Fruit fly (Drosophila melanogaster): ENCODE data around the gene CG6678.

CG6678 gene

DNA sequence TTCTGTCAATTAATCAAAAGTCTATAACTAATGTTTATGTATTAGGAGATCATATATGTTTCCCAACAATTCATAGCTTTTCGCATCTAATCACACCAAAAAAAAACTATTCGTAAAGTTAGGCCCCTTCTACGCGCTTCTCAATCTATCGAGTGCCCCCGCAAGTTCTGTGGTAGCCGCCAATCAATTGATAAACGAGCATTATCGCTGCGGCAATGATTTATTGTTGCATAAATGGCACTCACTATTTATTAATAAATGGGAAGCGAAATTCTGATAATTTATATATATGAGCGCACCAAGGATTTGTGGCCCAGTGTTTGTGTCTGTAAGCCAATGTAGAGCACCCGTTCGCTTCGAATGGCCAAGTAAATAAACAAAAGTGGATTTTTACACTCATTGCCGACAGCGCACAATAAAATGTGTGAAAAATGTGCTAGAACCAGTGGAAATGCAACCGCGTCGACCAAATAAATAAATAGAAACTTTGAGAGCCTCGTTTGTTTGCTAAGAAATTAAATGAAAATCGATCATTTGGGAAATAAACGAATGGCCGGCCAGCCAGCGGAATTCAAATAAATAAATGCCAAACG is 15.4 kb upstream of the CG6678 start:
- TF ChIP-seq CG10543 (GFP tag; optimal IDR thresholded peaks at IDR 0.05) (peak; percentile 40), CG4617 (GFP tag; optimal IDR thresholded peaks at IDR 0.05; ENCODE audit: borderline replicate concordance) (no peak), Hr51 (GFP tag; optimal IDR thresholded peaks at IDR 0.05) (no peak), fd64A (GFP tag; optimal IDR thresholded peaks at IDR 0.05) (peak; percentile 67), CG7745 (tag; optimal IDR thresholded peaks at IDR 0.05) (no peak), Stat92E (GFP tag; optimal IDR thresholded peaks at IDR 0.05) (no peak), salm (tag; optimal IDR thresholded peaks at IDR 0.05) (peak; percentile 36), CG17385 (GFP tag; optimal IDR thresholded peaks at IDR 0.05) (peak; percentile 9), luna (GFP tag; optimal IDR thresholded peaks at IDR 0.05) (no peak), exex (tag; optimal IDR thresholded peaks at IDR 0.05) (peak; percentile 65), trh (GFP tag; optimal IDR thresholded peaks at IDR 0.05) (no peak), gsb-n (tag; optimal IDR thresholded peaks at IDR 0.05) (no peak), lab (GFP tag; optimal IDR thresholded peaks at IDR 0.05) (peak; percentile 18), CG8290 (GFP tag; optimal IDR thresholded peaks at IDR 0.05) (no peak), CG8290 (tag; optimal IDR thresholded peaks at IDR 0.05) (peak in 1 of 2 experiments; percentile 7), GATAe (GFP tag; conservative IDR thresholded peaks at IDR 0.05) (peak; percentile 61), Ets65A (GFP tag) (peak; percentile 92), chinmo (GFP tag; IDR thresholded peaks at IDR 0.05; ENCODE audit: partially characterized antibody) (0 out of 4 replicates have a peak, but pooled peaks have one; percentile 31), CG17829 (tag; optimal IDR thresholded peaks at IDR 0.05) (peak; percentile 98), sug (tag; optimal IDR thresholded peaks at IDR 0.05) (peak; percentile 42), chm (GFP tag; IDR thresholded peaks at IDR 0.05) (no peak), sd (tag; optimal IDR thresholded peaks at IDR 0.05) (peak; percentile 61), CG17568 (GFP tag; optimal IDR thresholded peaks at IDR 0.05) (peak; percentile 20), Trl (optimal IDR thresholded peaks at IDR 0.05) (no peak), Trl (GFP tag; optimal IDR thresholded peaks at IDR 0.05) (no peak), CG13296 (GFP tag; optimal IDR thresholded peaks at IDR 0.05) (peak; percentile 4), Bteb2 (GFP tag; optimal IDR thresholded peaks at IDR 0.05) (no peak), Jarid2 (GFP tag; optimal IDR thresholded peaks at IDR 0.05) (peak; percentile 2), CG13624 (GFP tag; optimal IDR thresholded peaks at IDR 0.05) (no peak), Pdp1 (GFP tag; optimal IDR thresholded peaks at IDR 0.05) (peak in 1 of 2 experiments; percentile 76), Med (GFP tag) (peak; percentile 36)

DNA sequence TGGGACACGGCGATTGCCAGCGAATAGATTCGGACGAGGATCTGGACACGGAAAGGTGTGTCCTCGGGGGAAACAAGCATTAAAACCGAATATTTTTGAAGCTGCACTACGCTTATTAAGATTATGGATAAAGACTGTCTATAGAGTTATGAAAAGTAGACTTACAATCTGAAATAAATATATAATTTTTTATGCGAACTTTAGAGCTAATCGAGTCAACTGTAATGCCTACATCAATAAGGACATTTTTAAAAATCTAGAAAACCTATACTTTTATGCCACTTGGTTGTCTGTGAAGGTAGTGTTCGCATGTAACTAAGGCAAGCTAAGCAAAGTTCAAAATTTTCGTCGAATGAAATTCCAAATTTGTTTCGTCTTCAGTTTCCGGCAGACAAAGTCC is 13.4 kb upstream of the CG6678 start, which contains the start of gene CG31178:
Gene CG31178, plus strand, starts transcription at position 301 of the 400 bp plus-strand sequence.
- TF ChIP-seq tll (GFP tag; optimal IDR thresholded peaks at IDR 0.05) (no peak), Ets65A (GFP tag) (peak; percentile 28), CG10565 (GFP tag; optimal IDR thresholded peaks at IDR 0.05) (no peak), dysf (GFP tag; IDR thresholded peaks at IDR 0.05) (no peak)

dm6 chr3R:21874982-21875466 is 11.8 kb upstream of the CG6678 start, which contains the start of gene CG6656:
Gene CG6656, plus strand, starts transcription at chr3R:21875293.
- no peak for TF ChIP-seq danr (GFP tag; IDR thresholded peaks at IDR 0.05)
- no peak for TF ChIP-seq salm (tag; optimal IDR thresholded peaks at IDR 0.05)
- TF ChIP-seq prd (optimal IDR thresholded peaks at IDR 0.05): no peak
- TF ChIP-seq prd (GFP tag; IDR thresholded peaks at IDR 0.05): no peak; the same call in 2 of the 3 replicates
- no peak for TF ChIP-seq CG3281 (GFP tag; optimal IDR thresholded peaks at IDR 0.05)
- no peak for TF ChIP-seq CG10654 (GFP tag; optimal IDR thresholded peaks at IDR 0.05)
- no peak for TF ChIP-seq CG31441 (GFP tag; IDR thresholded peaks at IDR 0.05)
- TF ChIP-seq Doc2 (GFP tag; IDR thresholded peaks at IDR 0.05): no peak
- TF ChIP-seq dati (GFP tag; IDR thresholded peaks at IDR 0.05): no peak
- TF ChIP-seq CG14860 (GFP tag; IDR thresholded peaks at IDR 0.05; ENCODE audit: partially characterized antibody): 0 out of 3 replicates have a peak, but pooled peaks have one; percentile 28
- TF ChIP-seq amos (GFP tag; IDR thresholded peaks at IDR 0.05; ENCODE audit: partially characterized antibody): no peak
- TF ChIP-seq BtbVII (GFP tag; optimal IDR thresholded peaks at IDR 0.05): no peak
- no peak for TF ChIP-seq Sox100B (GFP tag; optimal IDR thresholded peaks at IDR 0.05)
- TF ChIP-seq CG12071 (GFP tag; optimal IDR thresholded peaks at IDR 0.05): no peak
- no peak for TF ChIP-seq nerfin-1 (tag; optimal IDR thresholded peaks at IDR 0.05)
- TF ChIP-seq Six4 (GFP tag; optimal IDR thresholded peaks at IDR 0.05): no peak
